Fruit fly (Drosophila melanogaster) whole organism, pupa: ENCODE results near the gene ogre.
A peak's percentile ranks its signal among the peaks of the same experiment; 100 is the strongest.

ENCODE experiments used
- CG10348 ChIP-seq: fragments of 200-800 bp; sonication (Bioruptor generic); IDR thresholded peaks from 2 replicates; pipeline ENCODE4 v1.3.6; 2022; ENCODE audit warnings: missing biosample characterization, missing genetic modification characterization
- CG12605 ChIP-seq: fragments of 200-800 bp; sonication (Bioruptor generic); IDR thresholded peaks from 2 replicates; pipeline ENCODE4 v1.3.6; 2022; ENCODE audit warnings: missing biosample characterization, missing genetic modification characterization
- CG13204 ChIP-seq: fragments of 200-800 bp; sonication (Bioruptor generic); optimal IDR thresholded peaks from 2 replicates; lab custom pipeline; 2018; ENCODE audit warnings: missing biosample characterization, mild to moderate bottlenecking, missing genetic modification characterization, moderate library complexity
- CG14655 ChIP-seq: fragments of 200-800 bp; sonication (Bioruptor generic); optimal IDR thresholded peaks from 3 replicates; lab custom pipeline; 2017; ENCODE audit warnings: mild to moderate bottlenecking, missing biosample characterization, missing genetic modification reagents, missing genetic modification characterization
- CG15710 ChIP-seq: fragments of 200-800 bp; sonication (Bioruptor generic); optimal IDR thresholded peaks from 2 replicates; lab custom pipeline; 2018; ENCODE audit warnings: missing biosample characterization, mild to moderate bottlenecking, missing genetic modification characterization, moderate library complexity
- CG17806 ChIP-seq: fragments of 200-800 bp; sonication (Bioruptor generic); optimal IDR thresholded peaks from 2 replicates; lab custom pipeline; 2018; ENCODE audit warnings: missing biosample characterization, mild to moderate bottlenecking, missing genetic modification characterization, moderate library complexity
- CG32121 ChIP-seq: fragments of 200-800 bp; sonication (Bioruptor generic); IDR thresholded peaks from 2 replicates; pipeline ENCODE4 v1.3.6; 2022; ENCODE audit warnings: missing biosample characterization, missing genetic modification characterization
- CG34367 ChIP-seq: fragments of 200-800 bp; sonication (Bioruptor generic); optimal IDR thresholded peaks from 2 replicates; lab custom pipeline; 2018; ENCODE audit warnings: missing biosample characterization, mild to moderate bottlenecking, missing genetic modification characterization
- CG4496 ChIP-seq: fragments of 200-800 bp; sonication (Bioruptor generic); IDR thresholded peaks from 3 replicates; pipeline ENCODE4 v1.3.6; 2022; ENCODE audit warnings: missing biosample characterization, missing genetic modification characterization
- CG8159 ChIP-seq: fragments of 200-800 bp; sonication (Bioruptor generic); optimal IDR thresholded peaks from 3 replicates; lab custom pipeline; 2018; ENCODE audit warnings: missing biosample characterization, mild to moderate bottlenecking, missing genetic modification characterization, moderate library complexity
- CG8301 ChIP-seq: fragments of 200-800 bp; sonication (Bioruptor generic); optimal IDR thresholded peaks from 2 replicates; lab custom pipeline; 2018; ENCODE audit warnings: missing biosample characterization, mild to moderate bottlenecking, missing genetic modification characterization
- CG9948 ChIP-seq: fragments of 200-800 bp; sonication (Bioruptor generic); optimal IDR thresholded peaks from 2 replicates; lab custom pipeline; 2018; ENCODE audit warnings: missing biosample characterization, mild to moderate bottlenecking, missing genetic modification characterization, moderate library complexity
- D1 ChIP-seq: fragments of 200-800 bp; sonication (Bioruptor generic); optimal IDR thresholded peaks from 2 replicates; lab custom pipeline; 2018; ENCODE audit warnings: missing biosample characterization, mild to moderate bottlenecking, missing genetic modification characterization, moderate library complexity
- EcR ChIP-seq: fragments of 200-800 bp; sonication (Bioruptor generic); optimal IDR thresholded peaks from 3 replicates; lab custom pipeline; 2019; ENCODE audit warnings: missing biosample characterization, missing genetic modification characterization, mild to moderate bottlenecking, moderate library complexity, missing genetic modification reagents
- Ets98B ChIP-seq: fragments of 200-800 bp; sonication (Bioruptor generic); IDR thresholded peaks from 2 replicates; pipeline ENCODE4 v1.3.6; 2022; ENCODE audit warnings: missing biosample characterization, missing genetic modification characterization
- Pif1A ChIP-seq: fragments of 200-800 bp; sonication (Bioruptor generic); optimal IDR thresholded peaks from 3 replicates; lab custom pipeline; 2016; ENCODE audit warnings: missing biosample characterization, missing genetic modification characterization
- Pif1B ChIP-seq: fragments of 200-800 bp; sonication (Bioruptor generic); optimal IDR thresholded peaks from 3 replicates; lab custom pipeline; 2016; ENCODE audit warnings: missing biosample characterization, missing genetic modification characterization
- Snoo ChIP-seq: fragments of 200-800 bp; sonication (Bioruptor generic); optimal IDR thresholded peaks from 3 replicates; lab custom pipeline; 2017; ENCODE audit warnings: missing biosample characterization, mild to moderate bottlenecking, missing genetic modification characterization, inconsistent platforms
- fd96Ca ChIP-seq: fragments of 200-800 bp; sonication (Bioruptor generic); IDR thresholded peaks from 3 replicates; pipeline ENCODE4 v1.3.6; 2022; ENCODE audit warnings: missing biosample characterization, missing genetic modification characterization
- gl ChIP-seq: fragments of 200-800 bp; sonication (Bioruptor generic); optimal IDR thresholded peaks from 2 replicates; lab custom pipeline; 2018; ENCODE audit warnings: missing biosample characterization, mild to moderate bottlenecking, missing genetic modification characterization
- rn ChIP-seq: fragments of 200-800 bp; sonication (Bioruptor generic); IDR thresholded peaks from 2 replicates; pipeline ENCODE4 v1.3.6; 2022; ENCODE audit warnings: missing biosample characterization, missing genetic modification characterization

The ogre gene

DNA sequence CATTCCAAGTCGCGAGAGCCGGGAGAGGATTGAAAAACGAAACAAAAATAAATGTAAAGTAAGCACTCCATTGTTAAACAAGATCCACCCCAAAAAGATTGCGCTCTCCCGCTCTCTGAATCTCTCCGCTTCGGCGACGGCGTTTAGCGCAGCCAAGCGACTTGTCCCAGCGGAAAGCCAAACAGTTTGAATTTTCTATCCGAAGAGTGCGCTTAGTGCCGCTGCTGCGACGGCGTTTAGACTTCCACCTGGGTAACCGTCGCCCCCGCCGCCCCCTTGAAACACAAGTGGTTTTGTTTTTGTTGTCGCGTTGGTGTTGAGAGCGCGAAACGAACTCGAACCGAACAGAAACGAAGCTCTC is 7.4 kb upstream of the ogre start, which contains the start of gene Inx2:
Inx2 (plus strand) TSS at position 181 of the 361 bp plus-strand sequence.
- TF ChIP-seq CG15710 (no peak), EcR (GFP tag; lab: Kevin White, UChicago) (peak; percentile 64), Pif1A (peak; percentile 58), CG8159 (tag; lab: Kevin White, UChicago) (no peak), gl (tag; lab: Kevin White, UChicago) (peak; percentile 56), CG12605 (peak; percentile 80), rn (GFP tag; lab: Robert Waterston, UW) (no peak), fd96Ca (GFP tag; lab: Robert Waterston, UW) (0 out of 3 replicates have a peak, but pooled peaks have one; percentile 28), CG13204 (peak; percentile 58), CG32121 (GFP tag; lab: Robert Waterston, UW) (peak; percentile 63), CG4496 (GFP tag; lab: Robert Waterston, UW) (peak; percentile 76; the same call in 2 of the 3 replicates), Ets98B (GFP tag; lab: Robert Waterston, UW) (peak; percentile 78)
- TF ChIP-seq, all 21 proteins: peak for 9

DNA sequence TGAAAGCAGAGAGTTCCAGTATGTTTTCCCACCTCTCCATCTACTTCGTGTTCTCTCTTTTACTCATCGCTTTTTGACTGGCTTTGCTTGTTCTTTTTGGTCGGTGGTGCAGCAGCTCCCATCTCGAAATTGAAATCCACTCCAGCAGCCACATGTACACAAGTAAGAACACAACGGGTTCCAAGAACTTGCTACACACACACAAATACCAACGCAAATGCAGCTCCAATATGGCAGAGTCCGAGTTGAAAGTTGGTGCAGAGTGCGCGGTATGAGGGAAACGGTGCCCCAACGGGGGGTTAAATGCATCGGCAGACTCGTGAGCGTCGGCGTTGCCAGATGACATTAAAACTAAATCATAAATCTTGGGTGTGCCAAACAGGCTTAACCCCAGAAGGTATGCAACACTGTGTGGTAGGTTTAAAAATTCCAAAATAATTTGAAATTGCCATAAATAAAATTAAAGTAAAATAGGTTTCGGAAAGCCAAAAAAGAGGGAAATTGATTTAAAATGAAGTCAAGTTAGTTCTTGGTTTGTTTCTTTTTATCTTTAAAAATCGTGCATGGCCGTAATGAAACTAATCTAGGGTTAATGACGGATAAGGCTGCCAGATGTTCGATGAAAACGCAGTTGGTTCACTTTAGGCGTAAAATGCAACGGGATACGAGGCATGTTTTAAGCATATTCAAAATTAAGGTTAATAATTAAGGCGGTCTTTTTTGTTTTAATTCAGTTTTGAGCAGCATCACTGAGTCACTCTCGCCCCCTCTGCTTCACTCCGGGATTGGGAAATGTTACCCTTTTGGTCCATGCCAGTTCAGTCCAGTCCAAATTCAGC is 6.8 kb upstream of the ogre start:
- TF ChIP-seq Ets98B (GFP tag; lab: Robert Waterston, UW), result peak; percentile 69
- TF ChIP-seq CG15710, result peak; percentile 92
- TF ChIP-seq gl (tag; lab: Kevin White, UChicago), result peak; percentile 11
- TF ChIP-seq CG34367 (tag; lab: Kevin White, UChicago), result peak; percentile 89
- peak; percentile 88 for TF ChIP-seq CG14655
- TF ChIP-seq rn (GFP tag; lab: Robert Waterston, UW), result peak; percentile 52; the same call in 1 of the 2 replicates
- TF ChIP-seq CG4496 (GFP tag; lab: Robert Waterston, UW), result peak; percentile 89
- peak; percentile 64; the same call in 1 of the 3 replicates for TF ChIP-seq fd96Ca (GFP tag; lab: Robert Waterston, UW)
- TF ChIP-seq CG32121 (GFP tag; lab: Robert Waterston, UW), result peak; percentile 74
- TF ChIP-seq CG12605, result peak; percentile 77
- peak; percentile 64 for TF ChIP-seq D1
- 0 out of 2 replicates have a peak, but pooled peaks have one; percentile 17 for TF ChIP-seq CG10348 (GFP tag; lab: Robert Waterston, UW)
- TF ChIP-seq EcR (GFP tag; lab: Kevin White, UChicago), result no peak
- TF ChIP-seq Pif1A, result peak; percentile 65
- TF ChIP-seq CG8159 (tag; lab: Kevin White, UChicago), result peak; percentile 93
- peak; percentile 88 for TF ChIP-seq CG9948
- TF ChIP-seq CG17806, result peak; percentile 89
- peak; percentile 58 for TF ChIP-seq CG13204
- peak; percentile 66 for TF ChIP-seq Pif1B
- peak; percentile 76 for TF ChIP-seq Snoo
- TF ChIP-seq CG8301 (tag; lab: Kevin White, UChicago), result peak; percentile 81

DNA sequence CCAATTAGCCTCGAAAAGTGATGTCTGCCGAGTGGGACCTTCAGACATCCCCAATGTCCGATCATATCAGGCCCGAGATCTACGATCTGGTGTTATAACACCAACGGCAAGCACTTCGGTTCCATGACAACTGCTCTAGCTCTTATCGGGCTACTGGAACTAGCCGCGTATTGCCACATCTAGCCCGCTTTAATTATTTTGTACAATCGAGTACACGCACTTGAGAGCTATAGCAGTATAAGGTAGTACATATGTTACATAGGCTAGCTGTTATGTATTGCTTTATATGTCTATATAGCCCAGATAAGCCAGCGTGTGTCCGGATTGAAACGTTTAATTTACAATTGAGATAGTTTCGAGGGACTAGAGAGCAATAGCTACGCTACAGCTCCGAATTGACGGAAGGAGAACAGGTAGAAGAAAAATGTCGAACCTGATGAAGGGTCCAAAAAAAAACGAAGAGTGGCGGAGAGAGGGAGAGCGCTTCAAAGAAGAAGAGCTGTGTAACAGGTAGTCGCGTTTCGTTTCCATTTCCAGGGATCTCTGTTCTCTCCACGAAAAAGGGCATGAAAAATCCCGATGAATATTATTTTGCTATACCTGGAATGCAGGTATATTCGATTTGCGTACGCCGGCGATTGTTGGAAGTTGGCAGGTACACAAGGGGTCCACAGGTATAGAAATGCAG is 6.0 kb upstream of the ogre start:
- no peak for TF ChIP-seq Ets98B (GFP tag; lab: Robert Waterston, UW)
- TF ChIP-seq gl (tag; lab: Kevin White, UChicago), result no peak
- TF ChIP-seq CG32121 (GFP tag; lab: Robert Waterston, UW), result no peak
- TF ChIP-seq CG17806, result no peak
- no peak for TF ChIP-seq CG10348 (GFP tag; lab: Robert Waterston, UW)
- no peak for TF ChIP-seq fd96Ca (GFP tag; lab: Robert Waterston, UW)
- TF ChIP-seq Pif1A, result no peak
- TF ChIP-seq Snoo, result no peak
- no peak for TF ChIP-seq CG9948
- TF ChIP-seq CG8159 (tag; lab: Kevin White, UChicago), result no peak
- TF ChIP-seq CG15710, result no peak
- no peak for TF ChIP-seq EcR (GFP tag; lab: Kevin White, UChicago)
- no peak for TF ChIP-seq CG14655
- TF ChIP-seq Pif1B, result no peak
- no peak for TF ChIP-seq D1
- TF ChIP-seq CG34367 (tag; lab: Kevin White, UChicago), result no peak
- TF ChIP-seq CG13204, result no peak
- no peak for TF ChIP-seq CG12605
- no peak for TF ChIP-seq rn (GFP tag; lab: Robert Waterston, UW)
- no peak for TF ChIP-seq CG4496 (GFP tag; lab: Robert Waterston, UW)

DNA sequence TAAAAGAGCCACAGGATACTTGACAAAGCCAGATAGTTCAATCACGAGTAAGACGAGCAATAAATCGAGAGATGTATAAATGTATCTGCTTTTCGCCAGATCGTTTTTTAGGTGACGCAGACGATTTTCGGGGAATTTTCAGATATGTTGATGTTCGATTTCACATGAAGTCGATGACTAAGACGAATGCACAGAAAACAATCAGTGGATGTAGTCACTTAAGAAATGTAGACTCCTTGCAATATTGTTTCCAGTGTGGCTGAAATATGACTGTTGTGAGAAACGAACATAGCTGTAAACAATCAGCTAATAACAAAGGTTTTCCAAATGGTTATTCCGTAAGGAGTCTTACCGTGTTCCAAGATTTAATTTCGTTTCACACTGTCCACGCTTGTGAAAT is 5.0 kb upstream of the ogre start:
- TF ChIP-seq CG32121 (GFP tag; lab: Robert Waterston, UW), result no peak
- TF ChIP-seq fd96Ca (GFP tag; lab: Robert Waterston, UW), result no peak
- TF ChIP-seq CG4496 (GFP tag; lab: Robert Waterston, UW), result no peak
- no peak for TF ChIP-seq CG12605
- no peak for TF ChIP-seq CG9948
- TF ChIP-seq Pif1A, result no peak
- TF ChIP-seq CG15710, result no peak
- TF ChIP-seq CG17806, result no peak
- TF ChIP-seq D1, result no peak
- no peak for TF ChIP-seq CG8159 (tag; lab: Kevin White, UChicago)
- TF ChIP-seq CG14655, result no peak
- TF ChIP-seq CG34367 (tag; lab: Kevin White, UChicago), result no peak
- TF ChIP-seq gl (tag; lab: Kevin White, UChicago), result no peak
- TF ChIP-seq CG10348 (GFP tag; lab: Robert Waterston, UW), result no peak

DNA sequence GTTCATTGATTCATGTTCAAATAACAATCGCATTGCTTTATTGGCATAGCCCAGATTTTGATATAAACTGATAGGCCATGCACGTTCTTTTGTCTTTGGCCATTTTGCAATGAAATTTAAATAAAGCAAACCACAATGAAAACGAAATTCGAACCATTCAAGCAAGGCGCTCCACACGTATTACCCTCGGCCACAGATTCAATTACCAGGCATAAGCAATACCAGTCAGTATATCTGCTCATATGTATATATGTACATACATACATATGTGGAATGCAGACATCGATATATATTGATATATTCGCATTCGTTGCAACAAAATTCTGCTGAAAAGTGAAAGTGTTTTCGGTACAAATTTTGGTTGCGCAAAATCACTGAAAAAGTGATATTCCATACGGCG is 4.1 kb upstream of the ogre start:
- TF ChIP-seq CG15710 (no peak), CG12605 (no peak), CG10348 (GFP tag; lab: Robert Waterston, UW) (no peak), fd96Ca (GFP tag; lab: Robert Waterston, UW) (no peak), rn (GFP tag; lab: Robert Waterston, UW) (no peak), CG8159 (tag; lab: Kevin White, UChicago) (no peak), gl (tag; lab: Kevin White, UChicago) (no peak), EcR (GFP tag; lab: Kevin White, UChicago) (no peak), CG8301 (tag; lab: Kevin White, UChicago) (no peak), Snoo (no peak)
